Fruit fly (Drosophila melanogaster) whole organism, prepupa: Measurements from ENCODE around the gene CG32295.

Experiments
- CG11294 ChIP-seq: fragments of 200-800 bp; sonication (Bioruptor generic); IDR thresholded peaks from 2 replicates; pipeline ENCODE4 v1.3.6; 2022; ENCODE audit warnings: missing biosample characterization, missing genetic modification characterization
- CG11762 ChIP-seq: fragments of 200-800 bp; sonication (Bioruptor generic); optimal IDR thresholded peaks from 3 replicates; lab custom pipeline; 2016; ENCODE audit warnings: missing biosample characterization, missing genetic modification characterization; ENCODE audit not compliant: insufficient read depth
- CG11902 ChIP-seq: fragments of 200-800 bp; sonication (Bioruptor generic); optimal IDR thresholded peaks from 3 replicates; lab custom pipeline; 2016; ENCODE audit warnings: missing biosample characterization, missing genetic modification characterization
- CG3032 ChIP-seq: fragments of 200-800 bp; optimal IDR thresholded peaks from 2 replicates; lab custom pipeline; 2019; ENCODE audit warnings: missing biosample characterization, mild to moderate bottlenecking, missing genetic modification characterization, moderate library complexity
- achi ChIP-seq: fragments of 200-800 bp; sonication (Bioruptor generic); optimal IDR thresholded peaks from 3 replicates; lab custom pipeline; 2016; ENCODE audit warnings: missing biosample characterization, missing genetic modification characterization

- TF ChIP-seq CG3032 (tag; lab: Kevin White, UChicago) (peak; percentile 66), CG11294 (GFP tag; lab: Robert Waterston, UW) (no peak; the same call in 1 of the 2 replicates), CG11762 (GFP tag; lab: Kevin White, UChicago) (peak; percentile 23), achi (GFP tag; lab: Kevin White, UChicago) (no peak), CG11902 (GFP tag; lab: Kevin White, UChicago) (no peak)
Measured at dm6 chr3L:2552844-2553839, 26.4 kb upstream of the CG32295 start.
